Worm (Caenorhabditis elegans) whole organism, L2 larva: ENCODE results near the gene nhr-252.

ENCODE experiments used
- nhr-11 ChIP-seq: fragments of 150-350 bp; optimal IDR thresholded peaks from 2 replicates; lab custom pipeline; 2014; ENCODE audit warnings: missing biosample characterization, missing genetic modification characterization
- nhr-129 ChIP-seq: fragments of 150-350 bp; optimal IDR thresholded peaks from 2 replicates; lab custom pipeline; 2014; ENCODE audit warnings: missing biosample characterization, missing genetic modification characterization
- nhr-25 ChIP-seq: fragments of 150-350 bp; sonication (generic microtip); optimal IDR thresholded peaks from 3 replicates; lab custom pipeline; 2014; ENCODE audit warnings: missing biosample characterization, missing genetic modification characterization
- snpc-4 ChIP-seq: fragments of 150-350 bp; optimal IDR thresholded peaks from 2 replicates; lab custom pipeline; 2014; ENCODE audit warnings: missing biosample characterization, missing genetic modification characterization
- unc-62 ChIP-seq: fragments of 150-350 bp; optimal IDR thresholded peaks from 2 replicates; lab custom pipeline; 2014; ENCODE audit warnings: missing biosample characterization, missing genetic modification reagents, missing genetic modification characterization
- zag-1 ChIP-seq: fragments of 150-350 bp; optimal IDR thresholded peaks from 2 replicates; lab custom pipeline; 2014; ENCODE audit warnings: missing biosample characterization, missing genetic modification characterization

DNA sequence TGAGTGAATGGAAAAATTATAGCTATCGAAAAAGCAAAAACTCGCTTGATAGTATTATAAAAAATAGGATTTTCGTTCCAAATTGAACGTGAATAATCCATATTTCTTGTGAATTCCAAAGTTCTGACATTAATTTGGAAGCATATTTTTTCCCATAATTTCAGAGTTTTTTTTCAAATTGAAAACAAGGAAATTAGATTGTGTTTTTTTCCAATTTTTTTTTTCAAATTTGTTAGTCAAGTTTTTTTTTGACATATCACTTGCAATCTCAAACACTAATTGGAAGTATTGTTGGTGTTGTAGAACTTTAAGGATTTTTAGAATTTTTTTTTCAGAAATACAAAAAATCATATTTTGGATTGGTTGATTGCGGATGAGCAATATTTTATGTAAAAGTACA, 42.2 kb downstream of the nhr-252 start, which contains the start of gene srh-34:
- TF ChIP-seq zag-1 (tag; lab: Kevin White, UChicago) = no peak
- no peak for TF ChIP-seq nhr-25 (tag; lab: Kevin White, UChicago)
- no peak for TF ChIP-seq nhr-129 (tag; lab: Kevin White, UChicago)
- no peak for TF ChIP-seq unc-62 (GFP tag; lab: Kevin White, UChicago)
- no peak for TF ChIP-seq nhr-11 (tag; lab: Kevin White, UChicago)
- TF ChIP-seq snpc-4 (tag; lab: Kevin White, UChicago) = no peak
